Worm (Caenorhabditis elegans) whole organism, young adult: Measurements from ENCODE around the gene srx-51.

Experiments
- B0261.1 ChIP-seq: sonication (generic microtip); optimal IDR thresholded peaks from 2 replicates; lab custom pipeline; 2016; ENCODE audit warnings: mild to moderate bottlenecking, missing genetic modification characterization, moderate library complexity, missing compliant biosample characterization
- C17E4.6 ChIP-seq: fragments of 200-800 bp; sonication (Bioruptor generic); IDR thresholded peaks from 2 replicates; pipeline ENCODE4 v1.3.6; 2022; ENCODE audit warnings: missing genetic modification reagents, missing genetic modification characterization, missing compliant biosample characterization
- F22D6.2 ChIP-seq: sonication (generic microtip); optimal IDR thresholded peaks from 2 replicates; lab custom pipeline; 2016; ENCODE audit warnings: mild to moderate bottlenecking, missing genetic modification characterization, missing compliant biosample characterization
- F39B2.1 ChIP-seq: fragments of 200-800 bp; sonication (Bioruptor generic); IDR thresholded peaks from 2 replicates; pipeline ENCODE4 v1.3.6; 2022; ENCODE audit warnings: missing genetic modification reagents, missing genetic modification characterization, missing compliant biosample characterization
- F49E8.2 ChIP-seq: sonication (generic microtip); optimal IDR thresholded peaks from 3 replicates; lab custom pipeline; 2017; ENCODE audit warnings: missing genetic modification characterization, mild to moderate bottlenecking, missing compliant biosample characterization, antibody characterized with exemption, moderate library complexity; ENCODE audit not compliant: insufficient read depth
- F52B5.7 ChIP-seq: sonication (generic microtip); optimal IDR thresholded peaks from 2 replicates; lab custom pipeline; 2016; ENCODE audit warnings: mild to moderate bottlenecking, missing genetic modification characterization, missing compliant biosample characterization
- T07F8.4 ChIP-seq: sonication (generic microtip); optimal IDR thresholded peaks from 2 replicates; lab custom pipeline; 2016; ENCODE audit warnings: mild to moderate bottlenecking, missing genetic modification characterization, moderate library complexity, missing compliant biosample characterization
- Y56A3A.18 ChIP-seq: fragments of 200-800 bp; sonication (Bioruptor generic); IDR thresholded peaks from 2 replicates; pipeline ENCODE4 v1.3.6; 2022; ENCODE audit warnings: missing genetic modification reagents, missing genetic modification characterization, missing compliant biosample characterization
- ZK185.1 ChIP-seq: sonication (generic microtip); optimal IDR thresholded peaks from 2 replicates; lab custom pipeline; 2016; ENCODE audit warnings: mild to moderate bottlenecking, missing genetic modification characterization, missing compliant biosample characterization; ENCODE audit not compliant: poor library complexity, severe bottlenecking
- ama-1 ChIP-seq, 3 experiments: fragments of 150-350 bp in 1 of 3; sonication (generic microtip) in 2 of 3; optimal IDR thresholded peaks; 2 replicates each; lab custom pipeline; 2014 to 2018; ENCODE audit warnings: missing biosample characterization in 2 of 3, missing genetic modification characterization in 2 of 3, missing genetic modification reagents in 2 of 3
- aptf-2 ChIP-seq: fragments of 200-800 bp; sonication (Bioruptor generic); conservative IDR thresholded peaks from 2 replicates; pipeline ENCODE4 v1.3.6; 2022; ENCODE audit warnings: missing genetic modification reagents, missing genetic modification characterization, missing compliant biosample characterization
- athp-1 ChIP-seq: sonication (generic microtip); optimal IDR thresholded peaks from 2 replicates; lab custom pipeline; 2017; ENCODE audit warnings: mild to moderate bottlenecking, missing genetic modification characterization, missing compliant biosample characterization
- bed-1 ChIP-seq: fragments of 200-800 bp; sonication (Bioruptor generic); IDR thresholded peaks from 2 replicates; pipeline ENCODE4 v1.3.6; 2022; ENCODE audit warnings: missing genetic modification reagents, missing genetic modification characterization, missing compliant biosample characterization
- ccch-3 ChIP-seq: fragments of 200-800 bp; sonication (Bioruptor generic); optimal IDR thresholded peaks from 2 replicates; lab custom pipeline; 2018; ENCODE audit warnings: mild to moderate bottlenecking, missing genetic modification characterization, missing compliant biosample characterization
- ceh-27 ChIP-seq: fragments of 200-800 bp; sonication (Bioruptor generic); optimal IDR thresholded peaks from 2 replicates; lab custom pipeline; 2018; ENCODE audit warnings: mild to moderate bottlenecking, missing genetic modification characterization, moderate library complexity, missing compliant biosample characterization
- ceh-79 ChIP-seq: sonication (generic microtip); optimal IDR thresholded peaks from 2 replicates; lab custom pipeline; 2017; ENCODE audit warnings: mild to moderate bottlenecking, missing genetic modification characterization, missing compliant biosample characterization
- dpff-1 ChIP-seq: sonication (generic microtip); optimal IDR thresholded peaks from 2 replicates; lab custom pipeline; 2017; ENCODE audit warnings: mild to moderate bottlenecking, missing genetic modification characterization, missing compliant biosample characterization
- ekl-4 ChIP-seq: fragments of 200-800 bp; sonication (Bioruptor generic); IDR thresholded peaks from 2 replicates; pipeline ENCODE4 v1.3.6; 2022; ENCODE audit warnings: missing genetic modification reagents, missing genetic modification characterization, missing compliant biosample characterization
- ets-4 ChIP-seq: fragments of 200-800 bp; sonication (Bioruptor generic); optimal IDR thresholded peaks from 2 replicates; lab custom pipeline; 2018; ENCODE audit warnings: mild to moderate bottlenecking, missing genetic modification characterization, missing compliant biosample characterization
- hlh-26 ChIP-seq: fragments of 200-800 bp; sonication (Bioruptor generic); conservative IDR thresholded peaks from 2 replicates; pipeline ENCODE4 v1.3.6; 2022; ENCODE audit warnings: missing genetic modification reagents, missing genetic modification characterization, missing compliant biosample characterization
- hrde-1 ChIP-seq: sonication (generic microtip); optimal IDR thresholded peaks from 2 replicates; lab custom pipeline; 2016; ENCODE audit warnings: missing genetic modification characterization, mild to moderate bottlenecking, missing compliant biosample characterization, moderate library complexity, missing genotype, missing genetic modification reagents, borderline replicate concordance
- hsf-1 ChIP-seq: fragments of 200-800 bp; sonication (Bioruptor generic); IDR thresholded peaks from 2 replicates; pipeline ENCODE4 v1.3.6; 2022; ENCODE audit warnings: missing genetic modification reagents, missing genetic modification characterization, missing compliant biosample characterization
- lag-1 ChIP-seq: fragments of 200-800 bp; sonication (Bioruptor generic); IDR thresholded peaks from 2 replicates; pipeline ENCODE4 v1.3.6; 2022; ENCODE audit warnings: missing genetic modification reagents, missing genetic modification characterization, missing compliant biosample characterization
- lin-40 ChIP-seq: sonication (generic microtip); optimal IDR thresholded peaks from 2 replicates; lab custom pipeline; 2016; ENCODE audit warnings: missing genetic modification characterization, mild to moderate bottlenecking, missing compliant biosample characterization, missing genotype, missing genetic modification reagents
- lir-1 ChIP-seq: fragments of 200-800 bp; sonication (Bioruptor generic); conservative IDR thresholded peaks from 2 replicates; pipeline ENCODE4 v1.3.6; 2022; ENCODE audit warnings: missing genetic modification reagents, missing genetic modification characterization, missing compliant biosample characterization
- mxl-1 ChIP-seq: sonication (generic microtip); optimal IDR thresholded peaks from 2 replicates; lab custom pipeline; 2016; ENCODE audit warnings: missing genetic modification characterization, missing compliant biosample characterization
- nfya-2 ChIP-seq: fragments of 200-800 bp; sonication (Bioruptor generic); IDR thresholded peaks from 2 replicates; pipeline ENCODE4 v1.3.6; 2022; ENCODE audit warnings: missing genetic modification reagents, missing genetic modification characterization, missing compliant biosample characterization
- nhr-179 ChIP-seq: sonication (generic microtip); optimal IDR thresholded peaks from 2 replicates; lab custom pipeline; 2016; ENCODE audit warnings: mild to moderate bottlenecking, missing genetic modification characterization, missing compliant biosample characterization
- nhr-27 ChIP-seq: fragments of 200-800 bp; sonication (Bioruptor generic); optimal IDR thresholded peaks from 2 replicates; lab custom pipeline; 2018; ENCODE audit warnings: mild to moderate bottlenecking, missing genetic modification characterization, moderate library complexity, missing compliant biosample characterization
- nhr-80 ChIP-seq: sonication (generic microtip); optimal IDR thresholded peaks from 2 replicates; lab custom pipeline; 2016; ENCODE audit warnings: missing genetic modification characterization, missing compliant biosample characterization
- nhr-90 ChIP-seq: sonication (generic microtip); optimal IDR thresholded peaks from 2 replicates; lab custom pipeline; 2016; ENCODE audit warnings: missing genotype, mild to moderate bottlenecking, missing genetic modification characterization, missing compliant biosample characterization
- snpc-3.4 ChIP-seq: sonication (generic microtip); optimal IDR thresholded peaks from 2 replicates; lab custom pipeline; 2017; ENCODE audit warnings: missing genetic modification characterization, mild to moderate bottlenecking, missing compliant biosample characterization, antibody characterized with exemption, moderate library complexity, missing genotype, missing genetic modification reagents
- tbp1 ChIP-seq: fragments of 200-800 bp; sonication (Bioruptor generic); optimal IDR thresholded peaks from 2 replicates; lab custom pipeline; 2018; ENCODE audit warnings: mild to moderate bottlenecking, missing genetic modification characterization, missing compliant biosample characterization
- unc-62 ChIP-seq: fragments of 150-350 bp; optimal IDR thresholded peaks from 2 replicates; lab custom pipeline; 2014; ENCODE audit warnings: missing biosample characterization, missing genetic modification reagents, missing genetic modification characterization

The srx-51 gene

ce11 chrV:15281279-15281949 is at the start of gene srx-51, which contains the start of gene srw-19:
Gene srx-51 (plus strand): TSS chrV:15281899.
Gene srw-19 (minus strand): TSS chrV:15281379.
- TF ChIP-seq dpff-1 (tag; lab: Kevin White, UChicago): no peak
- no peak for TF ChIP-seq ccch-3 (GFP tag; lab: Kevin White, UChicago)
- TF ChIP-seq B0261.1 (tag; lab: Kevin White, UChicago): no peak
- TF ChIP-seq tbp1: no peak
- TF ChIP-seq unc-62 (GFP tag; lab: Kevin White, UChicago): no peak
- no peak for TF ChIP-seq ceh-79 (tag; lab: Kevin White, UChicago)
- no peak for TF ChIP-seq nhr-27 (tag; lab: Kevin White, UChicago)
- TF ChIP-seq F22D6.2 (tag; lab: Kevin White, UChicago): no peak
- no peak for TF ChIP-seq C17E4.6
- no peak for TF ChIP-seq F52B5.7 (tag; lab: Kevin White, UChicago)
- no peak for TF ChIP-seq nhr-179 (tag; lab: Kevin White, UChicago)
- TF ChIP-seq bed-1 (GFP tag; lab: Robert Waterston, UW): no peak
- no peak for TF ChIP-seq hrde-1 (tag; lab: Kevin White, UChicago)
- no peak for TF ChIP-seq T07F8.4 (tag; lab: Kevin White, UChicago)
- TF ChIP-seq mxl-1: no peak

- TF ChIP-seq ceh-27 (GFP tag; lab: Kevin White, UChicago) (no peak), ama-1 (optimal IDR thresholded peaks at IDR 0.05; lab: Kevin White, UChicago) (no peak), ama-1 (GFP tag; optimal IDR thresholded peaks at IDR 0.05; lab: Kevin White, UChicago) (no peak), F49E8.2 (tag; lab: Kevin White, UChicago) (no peak), athp-1 (tag; lab: Kevin White, UChicago) (no peak), nhr-80 (tag; lab: Kevin White, UChicago) (no peak), ets-4 (GFP tag; lab: Kevin White, UChicago) (no peak), nfya-2 (GFP tag; lab: Robert Waterston, UW) (no peak), hsf-1 (GFP tag; lab: Robert Waterston, UW) (no peak), F39B2.1 (GFP tag; lab: Robert Waterston, UW) (no peak), aptf-2 (no peak), ZK185.1 (tag; lab: Kevin White, UChicago) (no peak), Y56A3A.18 (GFP tag; lab: Robert Waterston, UW) (no peak), ekl-4 (no peak), hlh-26 (GFP tag; lab: Robert Waterston, UW) (no peak)
These were observed 49.5 kb upstream of the srx-51 start, which contains the start of gene srw-13 for ce11 chrV:15232200-15232599. Gene srw-13 (plus strand): TSS chrV:15232500.

ce11 chrV:15235661-15236060 is 46.0 kb upstream of the srx-51 start, which contains the start of gene nhr-164:
Gene nhr-164 (minus strand): TSS chrV:15235761.
- TF ChIP-seq snpc-3.4 (tag; lab: Kevin White, UChicago) (no peak), lir-1 (GFP tag; lab: Robert Waterston, UW) (no peak)

DNA sequence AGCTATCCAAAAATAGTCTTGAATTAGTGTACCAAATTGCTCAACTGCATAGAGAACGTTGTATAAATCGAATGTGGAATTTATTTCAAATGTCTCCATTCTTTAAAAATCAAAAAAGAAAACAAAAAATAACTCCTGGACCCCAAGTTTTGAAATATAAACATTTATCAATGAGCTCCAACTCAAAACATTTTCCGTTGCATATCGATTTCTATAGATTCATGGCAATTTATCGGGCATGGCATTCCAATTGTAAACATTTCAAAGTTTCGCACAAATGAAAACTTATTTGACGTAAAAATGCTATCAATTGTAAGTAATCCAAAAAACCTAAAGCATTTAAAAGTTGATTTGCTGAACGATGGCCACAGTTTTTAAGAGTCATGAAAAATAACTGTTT is 43.1 kb upstream of the srx-51 start, which contains the start of gene srw-12:
Gene srw-12, minus strand, starts transcription at position 101 of the 400 bp plus-strand sequence.
- TF ChIP-seq lin-40 (tag; lab: Kevin White, UChicago) (no peak), lag-1 (GFP tag; lab: Robert Waterston, UW) (no peak), nhr-90 (tag; lab: Kevin White, UChicago) (no peak)
